Fruit fly (Drosophila melanogaster) whole organism, wandering third instar larva: ENCODE data around the gene noi.
A peak's percentile ranks its signal among the peaks of the same experiment; 100 is the strongest.

Experiments
- Abd-B ChIP-seq: fragments of >200 bp; optimal IDR thresholded peaks from 2 replicates; lab custom pipeline; 2017; ENCODE audit warnings: missing biosample characterization, missing genetic modification characterization
- CG32264 ChIP-seq: fragments of 200-800 bp; sonication (Bioruptor generic); optimal IDR thresholded peaks from 2 replicates; lab custom pipeline; 2016; ENCODE audit warnings: missing biosample characterization, missing genetic modification characterization
- CG9705 ChIP-seq: fragments of 200-800 bp; sonication (Bioruptor generic); optimal IDR thresholded peaks from 2 replicates; lab custom pipeline; 2018; ENCODE audit warnings: missing biosample characterization, mild to moderate bottlenecking, missing genetic modification characterization
- CrebA ChIP-seq: fragments of 200-800 bp; sonication (Bioruptor generic); optimal IDR thresholded peaks from 2 replicates; lab custom pipeline; 2016; ENCODE audit warnings: missing biosample characterization, mild to moderate bottlenecking, missing genetic modification characterization, borderline replicate concordance
- Dfd ChIP-seq: fragments of >200 bp; optimal IDR thresholded peaks from 2 replicates; lab custom pipeline; 2017; ENCODE audit warnings: missing biosample characterization, missing genetic modification characterization
- Dif ChIP-seq: fragments of 200-275, 200-300 bp; sonication (Bioruptor generic); optimal IDR thresholded peaks from 2 replicates; lab custom pipeline; 2018; ENCODE audit warnings: missing biosample characterization, missing genetic modification characterization; ENCODE audit not compliant: partially characterized antibody
- GATAd ChIP-seq: sonication (Bioruptor generic); optimal IDR thresholded peaks from 2 replicates; lab custom pipeline; 2016; ENCODE audit warnings: missing biosample characterization, missing genetic modification characterization
- HLH106 ChIP-seq: fragments of 200-800 bp; optimal IDR thresholded peaks from 3 replicates; lab custom pipeline; 2019; ENCODE audit warnings: missing biosample characterization, mild to moderate bottlenecking, missing genetic modification characterization, moderate library complexity
- Hnf4 ChIP-seq: fragments of 200-800 bp; sonication (Bioruptor generic); optimal IDR thresholded peaks from 2 replicates; lab custom pipeline; 2016; ENCODE audit warnings: missing biosample characterization, mild to moderate bottlenecking, missing genetic modification characterization
- Hr78 ChIP-seq: fragments of >200 bp; optimal IDR thresholded peaks from 2 replicates; lab custom pipeline; 2017; ENCODE audit warnings: missing biosample characterization, missing genetic modification characterization
- Hr83 ChIP-seq: fragments of 200-300 bp; sonication (Bioruptor generic); optimal IDR thresholded peaks from 2 replicates; lab custom pipeline; 2016; ENCODE audit warnings: missing biosample characterization, mild to moderate bottlenecking, missing genetic modification characterization, moderate library complexity; ENCODE audit not compliant: poor library complexity, severe bottlenecking
- Jra ChIP-seq: sonication (Bioruptor generic); optimal IDR thresholded peaks from 2 replicates; lab custom pipeline; 2016; ENCODE audit warnings: missing biosample characterization, missing genetic modification characterization
- Mio ChIP-seq: sonication (Bioruptor generic); optimal IDR thresholded peaks from 2 replicates; lab custom pipeline; 2016; ENCODE audit warnings: missing biosample characterization, missing genetic modification characterization
- Myc ChIP-seq: fragments of >200 bp; optimal IDR thresholded peaks from 2 replicates; lab custom pipeline; 2017
- OdsH ChIP-seq: fragments of 200-800 bp; sonication (Bioruptor generic); optimal IDR thresholded peaks from 2 replicates; lab custom pipeline; 2016; ENCODE audit warnings: missing biosample characterization, mild to moderate bottlenecking, missing genetic modification characterization
- Rel ChIP-seq, 2 experiments: fragments of 200-800 bp; sonication (Bioruptor generic) in 1 of 2; optimal IDR thresholded peaks; 2 replicates in 1 of 2; 3 replicates in 1 of 2; lab custom pipeline; 2016 to 2019; ENCODE audit warnings: mild to moderate bottlenecking in 2 of 2, missing biosample characterization in 2 of 2, missing genetic modification characterization in 2 of 2, moderate library complexity in 1 of 2
- Sp1 ChIP-seq: fragments of 200-800 bp; sonication (Bioruptor generic); optimal IDR thresholded peaks from 3 replicates; lab custom pipeline; 2019; ENCODE audit warnings: missing biosample characterization, mild to moderate bottlenecking, missing genetic modification characterization, moderate library complexity
- Vsx2 ChIP-seq: fragments of 200-300, 225-300 bp; sonication (Bioruptor generic); optimal IDR thresholded peaks from 2 replicates; lab custom pipeline; 2018; ENCODE audit warnings: missing biosample characterization, missing genetic modification characterization; ENCODE audit not compliant: partially characterized antibody
- br ChIP-seq: fragments of 200-800 bp; sonication (Bioruptor generic); optimal IDR thresholded peaks from 2 replicates; lab custom pipeline; 2016; ENCODE audit warnings: missing biosample characterization, missing genetic modification characterization
- brk ChIP-seq: fragments of 200-800 bp; sonication (Bioruptor generic); optimal IDR thresholded peaks from 2 replicates; lab custom pipeline; 2016; ENCODE audit warnings: missing biosample characterization, mild to moderate bottlenecking, missing genetic modification characterization
- dl ChIP-seq, 2 experiments: fragments of 175-275, 200-275 bp in 1 of 2; fragments of 200-275 bp in 1 of 2; sonication (Bioruptor generic); optimal IDR thresholded peaks; lab custom pipeline; 2018; ENCODE audit warnings: mild to moderate bottlenecking in 2 of 2, missing biosample characterization in 2 of 2, missing genetic modification characterization in 2 of 2, moderate library complexity in 2 of 2; ENCODE audit not compliant: partially characterized antibody in 2 of 2, insufficient read depth in 1 of 2
- dmrt93B ChIP-seq: fragments of 200-800 bp; sonication (Bioruptor generic); optimal IDR thresholded peaks from 2 replicates; lab custom pipeline; 2018; ENCODE audit warnings: missing biosample characterization, mild to moderate bottlenecking, missing genetic modification characterization
- dsf ChIP-seq: sonication (Bioruptor generic); optimal IDR thresholded peaks from 2 replicates; lab custom pipeline; 2016; ENCODE audit warnings: missing biosample characterization, missing genetic modification characterization, borderline replicate concordance
- ey ChIP-seq: fragments of 200-800 bp; sonication (Bioruptor generic); optimal IDR thresholded peaks from 2 replicates; lab custom pipeline; 2016; ENCODE audit warnings: missing biosample characterization, missing genetic modification characterization
- foxo ChIP-seq, 2 experiments: fragments of 200-800 bp; sonication (Bioruptor generic); optimal IDR thresholded peaks; 2 replicates in 1 of 2; 3 replicates in 1 of 2; lab custom pipeline; 2016 to 2017; ENCODE audit warnings: missing biosample characterization in 2 of 2, missing genetic modification characterization in 2 of 2
- fru ChIP-seq: fragments of 200-800 bp; sonication (Bioruptor generic); optimal IDR thresholded peaks from 3 replicates; lab custom pipeline; 2016; ENCODE audit warnings: missing biosample characterization, mild to moderate bottlenecking, missing genetic modification characterization
- jim ChIP-seq: fragments of 175-275, 200-325 bp; sonication (Bioruptor generic); optimal IDR thresholded peaks from 2 replicates; lab custom pipeline; 2016; ENCODE audit warnings: missing biosample characterization, mild to moderate bottlenecking, missing genetic modification characterization
- lola ChIP-seq: fragments of >200 bp; optimal IDR thresholded peaks from 2 replicates; lab custom pipeline; 2017; ENCODE audit warnings: missing biosample characterization, missing genetic modification characterization
- pan ChIP-seq: fragments of >200 bp; optimal IDR thresholded peaks from 2 replicates; lab custom pipeline; 2017
- psq ChIP-seq: fragments of 200-800 bp; sonication (Bioruptor generic); optimal IDR thresholded peaks from 3 replicates; lab custom pipeline; 2017; ENCODE audit warnings: missing biosample characterization, mild to moderate bottlenecking, missing genetic modification characterization, moderate library complexity
- rgr ChIP-seq: fragments of 200-800 bp; sonication (Bioruptor generic); optimal IDR thresholded peaks from 3 replicates; lab custom pipeline; 2016; ENCODE audit warnings: missing biosample characterization, mild to moderate bottlenecking, missing genetic modification characterization
- sage ChIP-seq: fragments of 200-800 bp; sonication (Bioruptor generic); optimal IDR thresholded peaks from 2 replicates; lab custom pipeline; 2016; ENCODE audit warnings: missing biosample characterization, mild to moderate bottlenecking, missing genetic modification characterization
- sv ChIP-seq: fragments of 200-800 bp; sonication (Bioruptor generic); optimal IDR thresholded peaks from 3 replicates; lab custom pipeline; 2016; ENCODE audit warnings: missing biosample characterization, missing genetic modification characterization
- woc ChIP-seq: sonication (Bioruptor generic); optimal IDR thresholded peaks from 2 replicates; lab custom pipeline; 2016; ENCODE audit warnings: missing biosample characterization, mild to moderate bottlenecking, missing genetic modification characterization

noi gene

dm6 chr3R:5572900-5573665 lies 18.2 kb downstream of the noi start:
- TF ChIP-seq jim = no peak
- TF ChIP-seq GATAd = no peak
- TF ChIP-seq woc = peak; percentile 20
- TF ChIP-seq OdsH = no peak
- TF ChIP-seq fru = peak; percentile 2
- peak; percentile 30 for TF ChIP-seq HLH106
- TF ChIP-seq rgr = no peak
- no peak for TF ChIP-seq Hr83 (GFP tag; lab: Kevin White, UChicago)
- TF ChIP-seq Hnf4 (GFP tag; lab: Kevin White, UChicago) = no peak
- peak in 1 of 2 experiments; percentile 26 for TF ChIP-seq foxo (GFP tag; optimal IDR thresholded peaks at IDR 0.05; lab: Kevin White, UChicago)
- peak; percentile 37 for TF ChIP-seq Sp1 (GFP tag; lab: Kevin White, UChicago)
- no peak for TF ChIP-seq Dif (GFP tag; lab: Kevin White, UChicago)
- TF ChIP-seq ey (GFP tag; lab: Kevin White, UChicago) = no peak
- no peak for TF ChIP-seq brk (GFP tag; lab: Kevin White, UChicago)

dm6 chr3R:5571756-5572155 lies 19.5 kb downstream of the noi start:
- TF ChIP-seq sage = no peak
- TF ChIP-seq Rel (GFP tag; optimal IDR thresholded peaks at IDR 0.05; lab: Kevin White, UChicago) = no peak
- TF ChIP-seq Rel (tag; optimal IDR thresholded peaks at IDR 0.05; lab: Kevin White, UChicago) = peak; percentile 28

dm6 chr3R:5571437-5571750 lies 19.9 kb downstream of the noi start:
- TF ChIP-seq dsf (GFP tag; lab: Kevin White, UChicago) (no peak), br (GFP tag; lab: Kevin White, UChicago) (no peak), psq (no peak), Hr83 (GFP tag; lab: Kevin White, UChicago) (no peak), rgr (no peak), Hr78 (no peak), Myc (lab: Kevin White, UChicago) (no peak), Hnf4 (GFP tag; lab: Kevin White, UChicago) (no peak), jim (no peak), woc (no peak), Mio (GFP tag; lab: Kevin White, UChicago) (no peak), OdsH (no peak), ey (GFP tag; lab: Kevin White, UChicago) (no peak), Dif (GFP tag; lab: Kevin White, UChicago) (no peak), sv (GFP tag; lab: Kevin White, UChicago) (no peak), dl (GFP tag; optimal IDR thresholded peaks at IDR 0.05; lab: Kevin White, UChicago; ENCODE audit: insufficient read depth in 1 of 2, partially characterized antibody in 2 of 2) (no peak), HLH106 (no peak), Rel (GFP tag; optimal IDR thresholded peaks at IDR 0.05; lab: Kevin White, UChicago) (no peak), Rel (tag; optimal IDR thresholded peaks at IDR 0.05; lab: Kevin White, UChicago) (no peak), Vsx2 (GFP tag; lab: Kevin White, UChicago) (no peak), GATAd (no peak)

dm6 chr3R:5570635-5571436 lies 20.4 kb downstream of the noi start, which contains the start of gene CRMP:
TSS of gene CRMP (plus strand) at chr3R:5571108.
- TF ChIP-seq sv (GFP tag; lab: Kevin White, UChicago) = no peak
- TF ChIP-seq foxo (GFP tag; optimal IDR thresholded peaks at IDR 0.05; lab: Kevin White, UChicago) = peak in 1 of 2 experiments; percentile 11
- TF ChIP-seq CG32264 (GFP tag; lab: Kevin White, UChicago) = no peak

- peak; percentile 40 for TF ChIP-seq psq
- TF ChIP-seq sv (GFP tag; lab: Kevin White, UChicago) = peak; percentile 66
- peak; percentile 67 for TF ChIP-seq br (GFP tag; lab: Kevin White, UChicago)
- no peak for TF ChIP-seq CG32264 (GFP tag; lab: Kevin White, UChicago)
- no peak for TF ChIP-seq Mio (GFP tag; lab: Kevin White, UChicago)
- no peak for TF ChIP-seq Dif (GFP tag; lab: Kevin White, UChicago)
- peak; percentile 46 for TF ChIP-seq CG9705 (GFP tag; lab: Kevin White, UChicago)
- TF ChIP-seq Rel (GFP tag; optimal IDR thresholded peaks at IDR 0.05; lab: Kevin White, UChicago) = no peak
- TF ChIP-seq Rel (tag; optimal IDR thresholded peaks at IDR 0.05; lab: Kevin White, UChicago) = peak; percentile 13
- no peak for TF ChIP-seq dmrt93B (GFP tag; lab: Kevin White, UChicago)
- no peak for TF ChIP-seq brk (GFP tag; lab: Kevin White, UChicago)
- TF ChIP-seq Hr83 (GFP tag; lab: Kevin White, UChicago) = peak; percentile 27
- peak; percentile 34 for TF ChIP-seq Sp1 (GFP tag; lab: Kevin White, UChicago)
- TF ChIP-seq Abd-B = no peak
- peak; percentile 59 for TF ChIP-seq rgr
- TF ChIP-seq dl (GFP tag; optimal IDR thresholded peaks at IDR 0.05; lab: Kevin White, UChicago; ENCODE audit: insufficient read depth in 1 of 2, partially characterized antibody in 2 of 2) = no peak
- no peak for TF ChIP-seq Myc (lab: Kevin White, UChicago)
- TF ChIP-seq Jra (GFP tag; lab: Kevin White, UChicago) = peak; percentile 43
- no peak for TF ChIP-seq Vsx2 (GFP tag; lab: Kevin White, UChicago)
- TF ChIP-seq foxo (GFP tag; optimal IDR thresholded peaks at IDR 0.05; lab: Kevin White, UChicago) = peak in 1 of 2 experiments; percentile 71
- TF ChIP-seq lola (GFP tag; lab: Kevin White, UChicago) = no peak
- TF ChIP-seq GATAd = no peak
- no peak for TF ChIP-seq Dfd
- peak; percentile 52 for TF ChIP-seq ey (GFP tag; lab: Kevin White, UChicago)
- TF ChIP-seq CrebA (GFP tag; lab: Kevin White, UChicago) = no peak
- TF ChIP-seq pan (lab: Kevin White, UChicago) = no peak
- TF ChIP-seq Hr78 = no peak
- peak; percentile 69 for TF ChIP-seq Hnf4 (GFP tag; lab: Kevin White, UChicago)
These were observed 22.7 kb downstream of the noi start, which contains the start of the genes CG2931 and Rheb for dm6 chr3R:5568590-5568989. TSS of gene CG2931 (minus strand) at chr3R:5568615. TSS of gene Rheb (plus strand) at chr3R:5568921.
